Fruit fly (Drosophila melanogaster) S2 (cell line): Measurements from ENCODE around the gene CG31075.

Experiments
- CG8478 ChIP-seq: fragments of >200 bp; optimal IDR thresholded peaks from 2 replicates; lab custom pipeline; 2018
- CTCF ChIP-seq, 2 experiments: fragments of >200 bp; optimal IDR thresholded peaks; 2 replicates each; lab custom pipeline; 2018

DNA sequence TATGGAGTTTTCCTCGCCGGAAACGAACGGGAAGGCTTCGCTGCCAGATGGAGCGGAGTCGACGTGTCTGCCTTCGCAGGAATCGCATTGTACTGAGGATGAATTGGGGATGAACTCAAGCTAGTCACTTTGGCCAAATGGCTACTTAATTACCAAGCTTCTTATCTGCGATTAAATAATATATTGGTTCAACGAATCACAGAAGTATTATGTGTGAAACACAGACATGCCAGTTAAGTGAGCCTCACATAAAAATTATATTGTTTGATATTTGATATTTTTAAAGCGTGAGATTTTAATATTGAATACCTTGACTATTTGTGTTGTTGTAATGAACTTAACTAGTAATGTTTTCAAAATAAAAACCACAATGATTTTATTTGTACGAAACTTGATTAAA, 21.9 kb downstream of the CG31075 start, which contains the start of gene Gr97a:
- no peak for TF ChIP-seq CG8478 (lab: Kevin White, UChicago)
- no peak for TF ChIP-seq CTCF (optimal IDR thresholded peaks at IDR 0.05; lab: Kevin White, UChicago)
